Fruit fly (Drosophila melanogaster): ENCODE results near the gene Iru.
A peak's percentile ranks its signal among the peaks of the same experiment; 100 is the strongest.

DNA sequence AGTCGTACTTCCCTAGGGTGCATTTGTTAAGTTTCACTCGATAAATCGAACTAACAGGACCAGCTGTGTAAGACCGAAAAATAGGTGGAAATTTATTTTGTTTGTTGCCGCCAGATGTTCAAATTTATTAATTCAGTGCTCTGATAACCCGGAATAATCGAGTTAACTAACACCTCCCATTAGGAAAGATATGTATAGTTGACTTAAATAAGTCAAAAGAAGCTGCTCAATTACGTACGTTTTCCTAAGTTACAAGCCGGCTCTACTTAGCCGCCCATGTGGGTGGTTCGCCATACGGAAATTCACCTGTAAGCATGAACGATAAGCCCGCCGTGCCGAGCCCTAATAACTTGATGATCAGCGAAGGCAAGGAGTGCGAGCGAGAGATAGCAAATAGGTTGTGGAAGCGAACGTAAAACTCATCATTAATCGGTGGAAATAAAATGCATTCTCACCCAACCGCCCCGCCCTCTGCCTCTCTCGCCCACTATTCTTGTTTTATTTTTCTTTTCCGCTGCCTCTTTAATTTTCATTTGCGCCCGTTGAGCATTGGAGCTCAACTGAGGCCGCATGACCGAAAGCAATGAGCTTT lies 47.7 kb downstream of the Iru start:
- TF ChIP-seq N (GFP tag; optimal IDR thresholded peaks at IDR 0.05) (no peak), sv (GFP tag; optimal IDR thresholded peaks at IDR 0.05) (no peak), Abd-B (GFP tag; optimal IDR thresholded peaks at IDR 0.05) (no peak), Sp1 (GFP tag; optimal IDR thresholded peaks at IDR 0.05) (peak; percentile 57), CG9705 (GFP tag; optimal IDR thresholded peaks at IDR 0.05) (peak; percentile 4), Hr78 (GFP tag; optimal IDR thresholded peaks at IDR 0.05) (no peak), h (GFP tag; optimal IDR thresholded peaks at IDR 0.05) (peak; percentile 51), usp (GFP tag; optimal IDR thresholded peaks at IDR 0.05) (no peak), dl (GFP tag; optimal IDR thresholded peaks at IDR 0.05; ENCODE audit: insufficient read depth in 1 of 2, partially characterized antibody in 2 of 2) (no peak), br (GFP tag; optimal IDR thresholded peaks at IDR 0.05) (peak; percentile 66), GATAd (GFP tag; optimal IDR thresholded peaks at IDR 0.05) (no peak), psq (GFP tag; optimal IDR thresholded peaks at IDR 0.05) (peak; percentile 42), Hr83 (GFP tag; optimal IDR thresholded peaks at IDR 0.05; ENCODE audit: poor library complexity, severe bottlenecking) (peak; percentile 45), Jra (GFP tag; optimal IDR thresholded peaks at IDR 0.05) (no peak)

Data from whole organism, wandering third instar larva.